Worm (Caenorhabditis elegans) whole organism, L1 larva: ENCODE results near the gene F44G4.1.
A peak's percentile ranks its signal among the peaks of the same experiment; 100 is the strongest.

Experiments used
- alr-1 ChIP-seq: fragments of 200-800 bp; sonication (Bioruptor generic); optimal IDR thresholded peaks from 2 replicates; lab custom pipeline; 2018; ENCODE audit warnings: borderline replicate concordance, mild to moderate bottlenecking, missing genetic modification characterization, missing compliant biosample characterization
- blmp-1 ChIP-seq: fragments of 150-350 bp; optimal IDR thresholded peaks from 2 replicates; lab custom pipeline; 2014; ENCODE audit warnings: missing biosample characterization, missing genetic modification characterization
- ceh-63 ChIP-seq: fragments of 200-800 bp; sonication (Bioruptor generic); optimal IDR thresholded peaks from 2 replicates; lab custom pipeline; 2018; ENCODE audit warnings: mild to moderate bottlenecking, missing genetic modification characterization, missing compliant biosample characterization
- ceh-88 ChIP-seq: fragments of 200-800 bp; sonication (Bioruptor generic); IDR thresholded peaks from 2 replicates; pipeline ENCODE4 v1.3.6; 2022; ENCODE audit warnings: missing genetic modification characterization, missing compliant biosample characterization
- dsc-1 ChIP-seq: sonication (generic microtip); optimal IDR thresholded peaks from 2 replicates; lab custom pipeline; 2016; ENCODE audit warnings: mild to moderate bottlenecking, missing genetic modification characterization, missing compliant biosample characterization
- efl-1 ChIP-seq, 4 experiments: fragments of 150-350 bp; optimal IDR thresholded peaks in 3 of 4; peaks in 1 of 4; 1 replicate in 1 of 4; 2 replicates in 3 of 4; lab custom pipeline; 2014; ENCODE audit warnings: missing biosample characterization in 2 of 4, missing genetic modification characterization in 2 of 4, missing genetic modification reagents in 2 of 4
- egl-13 ChIP-seq: sonication (generic microtip); optimal IDR thresholded peaks from 2 replicates; lab custom pipeline; 2016; ENCODE audit warnings: missing genotype, missing genetic modification reagents, missing genetic modification characterization, missing compliant biosample characterization
- elt-2 ChIP-seq: sonication (generic microtip); optimal IDR thresholded peaks from 2 replicates; lab custom pipeline; 2016; ENCODE audit warnings: missing genetic modification characterization, mild to moderate bottlenecking, inconsistent platforms, missing compliant biosample characterization, missing genetic modification reagents
- elt-3 ChIP-seq, 6 experiments: fragments of 150-350 bp in 1 of 6; sonication (generic microtip); optimal IDR thresholded peaks; 2 replicates each; lab custom pipeline; 2017 to 2018; ENCODE audit warnings: missing biosample characterization in 6 of 6, missing genetic modification characterization in 6 of 6, inconsistent platforms in 1 of 6
- fkh-4 ChIP-seq: sonication (generic microtip); optimal IDR thresholded peaks from 2 replicates; lab custom pipeline; 2016; ENCODE audit warnings: missing compliant biosample characterization, missing genetic modification characterization, borderline replicate concordance
- fkh-8 ChIP-seq: sonication (generic microtip); optimal IDR thresholded peaks from 2 replicates; lab custom pipeline; 2016; ENCODE audit warnings: mild to moderate bottlenecking, missing genetic modification characterization, missing compliant biosample characterization
- fos-1 ChIP-seq: fragments of 150-350 bp; optimal IDR thresholded peaks from 2 replicates; lab custom pipeline; 2014; ENCODE audit warnings: missing biosample characterization, missing genetic modification characterization
- irx-1 ChIP-seq: sonication (generic microtip); optimal IDR thresholded peaks from 2 replicates; lab custom pipeline; 2016; ENCODE audit warnings: missing genetic modification characterization, missing compliant biosample characterization
- lin-14 ChIP-seq: fragments of 200-800 bp; sonication (Bioruptor generic); optimal IDR thresholded peaks from 2 replicates; lab custom pipeline; 2018; ENCODE audit warnings: mild to moderate bottlenecking, missing genetic modification characterization, moderate library complexity, missing compliant biosample characterization
- lin-39 ChIP-seq: fragments of 150-350 bp; optimal IDR thresholded peaks from 2 replicates; lab custom pipeline; 2014; ENCODE audit warnings: missing biosample characterization, missing genetic modification reagents, missing genetic modification characterization
- mab-9 ChIP-seq: fragments of 200-800 bp; sonication (Bioruptor generic); IDR thresholded peaks from 2 replicates; pipeline ENCODE4 v1.3.6; 2022; ENCODE audit warnings: missing genetic modification reagents, missing genetic modification characterization, missing compliant biosample characterization
- mdl-1 ChIP-seq, 2 experiments: fragments of 150-350 bp; optimal IDR thresholded peaks; 2 replicates each; lab custom pipeline; 2014 to 2017; ENCODE audit warnings: missing biosample characterization in 2 of 2, missing genetic modification characterization in 2 of 2, inconsistent platforms in 1 of 2
- mef-2 ChIP-seq: fragments of 150-350 bp; optimal IDR thresholded peaks from 2 replicates; lab custom pipeline; 2014; ENCODE audit warnings: missing biosample characterization, missing genetic modification characterization
- mep-1 ChIP-seq: fragments of 150-350 bp; optimal IDR thresholded peaks from 2 replicates; lab custom pipeline; 2014; ENCODE audit warnings: missing biosample characterization, missing genetic modification characterization
- nhr-19 ChIP-seq: fragments of 200-800 bp; sonication (Bioruptor generic); conservative IDR thresholded peaks from 2 replicates; pipeline ENCODE4 v1.3.6; 2022; ENCODE audit warnings: missing genetic modification characterization, missing compliant biosample characterization
- nhr-28 ChIP-seq: fragments of 150-350 bp; optimal IDR thresholded peaks from 2 replicates; lab custom pipeline; 2014; ENCODE audit warnings: missing biosample characterization, missing genetic modification characterization
- nhr-47 ChIP-seq: sonication (generic microtip); optimal IDR thresholded peaks from 2 replicates; lab custom pipeline; 2016; ENCODE audit warnings: mild to moderate bottlenecking, missing genetic modification characterization, moderate library complexity, missing compliant biosample characterization
- nhr-71 ChIP-seq: sonication (generic microtip); optimal IDR thresholded peaks from 2 replicates; lab custom pipeline; 2016; ENCODE audit warnings: mild to moderate bottlenecking, missing genetic modification characterization, moderate library complexity, missing compliant biosample characterization
- nhr-77 ChIP-seq: fragments of 150-350 bp; optimal IDR thresholded peaks from 2 replicates; lab custom pipeline; 2014; ENCODE audit warnings: missing biosample characterization, missing genetic modification characterization
- pag-3 ChIP-seq: sonication (generic microtip); optimal IDR thresholded peaks from 2 replicates; lab custom pipeline; 2017; ENCODE audit warnings: missing genetic modification characterization, mild to moderate bottlenecking, missing compliant biosample characterization, antibody characterized with exemption, borderline replicate concordance; ENCODE audit not compliant: insufficient read depth
- rnt-1 ChIP-seq: sonication (generic microtip); optimal IDR thresholded peaks from 2 replicates; lab custom pipeline; 2016; ENCODE audit warnings: mild to moderate bottlenecking, missing genetic modification characterization, moderate library complexity, missing compliant biosample characterization
- tlp-1 ChIP-seq: fragments of 150-350 bp; optimal IDR thresholded peaks from 2 replicates; lab custom pipeline; 2014; ENCODE audit warnings: missing biosample characterization, missing genetic modification characterization
- unc-62 ChIP-seq: fragments of 150-350 bp; optimal IDR thresholded peaks from 2 replicates; lab custom pipeline; 2014; ENCODE audit warnings: missing biosample characterization, missing genetic modification reagents, missing genetic modification characterization
- unc-86 ChIP-seq: sonication (generic microtip); optimal IDR thresholded peaks from 2 replicates; lab custom pipeline; 2016; ENCODE audit warnings: missing genetic modification characterization, missing compliant biosample characterization
- zag-1 ChIP-seq: fragments of 150-350 bp; optimal IDR thresholded peaks from 2 replicates; lab custom pipeline; 2014; ENCODE audit warnings: missing biosample characterization, missing genetic modification characterization
- zip-4 ChIP-seq: fragments of 200-800 bp; sonication (Bioruptor generic); optimal IDR thresholded peaks from 2 replicates; lab custom pipeline; 2018; ENCODE audit warnings: mild to moderate bottlenecking, missing genetic modification characterization, moderate library complexity, missing compliant biosample characterization
- ztf-11 ChIP-seq, 2 experiments: sonication (generic microtip); optimal IDR thresholded peaks; 2 replicates each; lab custom pipeline; 2016 to 2017; ENCODE audit warnings: missing genetic modification characterization in 2 of 2, missing biosample characterization in 1 of 2, missing compliant biosample characterization in 1 of 2
- ztf-4 ChIP-seq: fragments of 150-350 bp; optimal IDR thresholded peaks from 2 replicates; lab custom pipeline; 2014; ENCODE audit warnings: missing biosample characterization, missing genetic modification characterization

The F44G4.1 gene

DNA sequence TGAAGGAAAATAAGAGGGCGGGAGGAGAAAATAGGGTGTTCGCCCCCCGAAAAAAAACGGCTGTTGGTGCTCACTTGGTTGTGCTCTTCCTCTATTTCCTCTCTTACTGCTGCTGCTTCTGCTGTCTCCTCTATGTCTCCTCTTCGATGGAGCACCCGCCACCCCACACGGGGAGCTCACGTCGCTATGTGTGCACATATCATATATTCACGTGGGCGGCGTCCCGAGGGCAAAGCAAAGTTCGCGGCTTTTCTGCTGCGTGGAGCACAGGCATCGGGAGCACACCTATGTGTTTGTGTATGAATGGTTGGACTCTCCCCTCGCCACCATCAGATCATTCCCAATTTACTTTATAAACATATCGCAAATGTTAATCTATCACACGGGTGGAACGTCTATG, 18.9 kb downstream of the F44G4.1 start (continued):
- TF ChIP-seq ceh-63 (GFP tag; lab: Kevin White, UChicago) (no peak), nhr-19 (GFP tag; lab: Robert Waterston, UW) (no peak), mab-9 (GFP tag; lab: Robert Waterston, UW) (no peak), alr-1 (tag; lab: Kevin White, UChicago) (no peak), ceh-88 (GFP tag; lab: Robert Waterston, UW) (no peak)

DNA sequence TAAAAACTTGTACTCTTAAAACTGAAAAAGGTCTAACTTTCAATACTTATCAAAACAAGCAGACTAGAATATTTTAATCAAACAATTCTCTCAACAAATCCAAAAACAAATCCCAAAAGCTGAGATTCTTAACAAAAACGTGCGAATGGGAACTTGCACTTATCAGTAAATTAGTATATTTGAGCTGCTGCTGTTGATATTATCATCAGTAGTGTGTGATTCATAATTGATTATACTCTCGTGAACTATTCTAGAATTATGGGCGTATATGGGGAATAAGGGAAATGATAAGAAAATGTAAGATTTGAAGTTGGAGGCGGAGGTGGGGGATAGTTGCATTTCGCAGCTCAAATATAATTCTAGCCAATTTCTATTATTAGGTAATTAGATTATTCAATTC, 19.8 kb downstream of the F44G4.1 start:
- TF ChIP-seq elt-2 (tag; lab: Kevin White, UChicago) (peak; percentile 37), dsc-1 (tag; lab: Kevin White, UChicago) (peak; percentile 61), pag-3 (no peak), nhr-28 (no peak)

DNA sequence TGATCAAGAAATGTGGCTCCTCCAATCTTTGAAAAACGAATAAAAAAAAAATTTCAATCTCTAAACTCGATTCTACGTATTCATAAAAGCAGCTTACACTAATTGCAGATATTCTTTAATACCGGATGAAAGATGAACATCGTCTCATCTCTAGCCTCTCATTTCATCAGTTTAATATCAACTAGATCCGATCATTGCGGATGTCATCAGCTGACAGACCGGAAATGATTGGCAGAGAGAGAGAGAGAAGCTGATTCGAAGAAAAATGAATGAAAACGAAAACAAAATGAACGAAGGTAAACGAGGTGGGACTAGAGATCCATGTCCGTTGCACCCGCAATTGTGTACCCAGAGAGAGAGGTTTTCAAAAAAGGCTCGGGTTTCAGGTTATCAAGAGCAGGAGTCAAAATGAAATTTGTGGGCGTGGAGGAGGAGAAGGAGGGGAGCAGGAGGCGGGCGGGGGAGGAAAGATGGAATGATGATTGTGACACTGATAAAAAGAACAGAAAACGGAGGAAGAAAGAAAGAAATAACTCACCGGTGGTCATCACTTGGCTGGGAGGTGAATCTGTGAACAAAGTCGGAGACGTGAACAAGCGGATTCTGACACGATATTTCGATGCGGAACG, 20.6 kb downstream of the F44G4.1 start:
- TF ChIP-seq nhr-77 (tag; lab: Kevin White, UChicago) = no peak
- TF ChIP-seq fkh-8 = peak; percentile 60
- TF ChIP-seq nhr-71 (tag; lab: Kevin White, UChicago) = peak; percentile 21
- peak; percentile 70 for TF ChIP-seq lin-14
- TF ChIP-seq egl-13 (tag; lab: Kevin White, UChicago) = peak; percentile 38
- TF ChIP-seq efl-1 (optimal IDR thresholded peaks at IDR 0.05; lab: Kevin White, UChicago) = no peak
- TF ChIP-seq efl-1 (GFP tag; optimal IDR thresholded peaks at IDR 0.05 in 1 of 2; lab: Kevin White, UChicago) = peak in 1 of 2 experiments; percentile 37
- TF ChIP-seq rnt-1 (tag; lab: Kevin White, UChicago) = peak; percentile 7
- TF ChIP-seq nhr-47 (tag; lab: Kevin White, UChicago) = no peak
- TF ChIP-seq blmp-1 (tag; lab: Kevin White, UChicago) = peak; percentile 53
- TF ChIP-seq mef-2 (tag; lab: Kevin White, UChicago) = no peak
- peak; percentile 92 for TF ChIP-seq dsc-1 (tag; lab: Kevin White, UChicago)
- TF ChIP-seq, all 84 proteins: peak for 8

DNA sequence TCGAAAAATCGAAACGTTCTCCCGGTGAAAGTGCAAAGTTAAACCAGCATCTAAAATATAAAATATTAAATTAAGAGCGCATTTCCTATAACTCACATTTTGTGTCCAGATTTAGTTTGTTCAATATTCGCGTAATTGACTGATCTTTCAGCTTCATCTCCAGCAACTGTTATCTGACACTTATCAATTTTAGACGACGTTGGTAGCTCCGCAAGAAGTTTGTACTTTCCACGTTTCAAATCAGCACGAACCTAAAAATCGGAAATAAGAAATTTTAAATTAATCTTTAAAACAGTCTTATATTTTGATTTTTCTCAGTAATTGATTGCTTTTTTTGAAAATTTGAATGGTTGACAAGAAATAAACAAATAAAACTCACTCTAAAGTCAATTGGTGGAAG, 23.2 kb downstream of the F44G4.1 start:
- TF ChIP-seq fos-1 (tag; lab: Kevin White, UChicago) = no peak
- TF ChIP-seq fkh-4 = no peak
- no peak for TF ChIP-seq mdl-1 (tag; optimal IDR thresholded peaks at IDR 0.05; lab: Kevin White, UChicago)
- TF ChIP-seq zip-4 (GFP tag; lab: Kevin White, UChicago) = no peak
- no peak for TF ChIP-seq unc-62 (GFP tag; lab: Kevin White, UChicago)
- TF ChIP-seq lin-39 = no peak
- no peak for TF ChIP-seq unc-86 (tag; lab: Kevin White, UChicago)
- no peak for TF ChIP-seq ztf-4 (tag; lab: Kevin White, UChicago)
- no peak for TF ChIP-seq tlp-1 (tag; lab: Kevin White, UChicago)
- TF ChIP-seq mep-1 = no peak
- TF ChIP-seq, all 84 proteins: peak for 0

DNA sequence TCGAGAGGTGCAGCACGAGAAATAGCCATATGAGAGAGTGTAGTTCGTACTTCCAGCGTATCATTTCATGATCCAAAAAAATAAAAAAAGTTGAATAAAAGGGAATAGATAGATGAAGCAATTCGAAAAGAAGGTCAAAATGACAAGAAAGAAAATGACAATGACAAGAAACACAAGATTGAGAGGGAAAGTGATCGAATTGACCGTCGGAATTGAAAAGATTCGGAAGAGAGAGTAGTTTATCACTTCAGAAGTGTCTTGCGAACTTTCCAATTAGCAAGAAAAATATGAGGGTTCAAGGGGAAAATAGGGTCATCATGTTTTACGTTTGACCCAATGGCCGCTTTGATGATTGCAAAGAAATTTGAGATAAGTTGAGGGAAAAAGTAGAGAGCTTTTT, 25.3 kb downstream of the F44G4.1 start, which contains the start of gene dep-1:
Gene dep-1 (minus strand): TSS at position 95 of the 400 bp plus-strand sequence.
- TF ChIP-seq mep-1 = no peak
- peak in 1 of 6 experiments; percentile 3 for TF ChIP-seq elt-3 (tag; optimal IDR thresholded peaks at IDR 0.05; lab: Kevin White, UChicago)
- TF ChIP-seq nhr-71 (tag; lab: Kevin White, UChicago) = no peak
- peak; percentile 98 for TF ChIP-seq blmp-1 (tag; lab: Kevin White, UChicago)
- no peak for TF ChIP-seq zag-1 (tag; lab: Kevin White, UChicago)

DNA sequence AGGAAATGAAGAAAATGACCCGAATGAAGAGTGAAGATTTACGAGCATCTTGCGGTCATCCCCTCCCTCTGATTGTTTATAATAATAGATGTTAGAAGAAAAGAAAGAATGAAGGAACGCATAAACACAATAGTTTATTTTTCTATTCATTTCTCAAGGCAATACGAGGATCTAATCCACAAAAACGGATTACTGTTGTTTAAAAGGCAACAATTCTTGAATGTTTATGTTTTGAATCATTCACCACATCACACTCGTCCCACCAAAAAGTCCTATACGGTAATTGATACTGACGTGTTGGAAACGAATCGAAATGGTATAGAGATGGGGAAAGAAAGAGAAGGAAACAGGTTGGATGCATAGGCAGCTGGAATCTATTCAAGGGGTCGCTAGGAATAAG, 27.2 kb downstream of the F44G4.1 start:
- no peak for TF ChIP-seq ztf-11 (tag; optimal IDR thresholded peaks at IDR 0.05; lab: Kevin White, UChicago)
- TF ChIP-seq blmp-1 (tag; lab: Kevin White, UChicago) = peak; percentile 11
- no peak for TF ChIP-seq efl-1 (optimal IDR thresholded peaks at IDR 0.05; lab: Kevin White, UChicago)
- TF ChIP-seq efl-1 (GFP tag; optimal IDR thresholded peaks at IDR 0.05 in 1 of 2; lab: Kevin White, UChicago) = peak in 1 of 2 experiments; percentile 10
- peak; percentile 1 for TF ChIP-seq irx-1 (tag; lab: Kevin White, UChicago)
